Fruit fly (Drosophila melanogaster): ENCODE data around the gene CG33722.
A peak's percentile ranks its signal among the peaks of the same experiment; 100 is the strongest.

Gene CG33722

DNA sequence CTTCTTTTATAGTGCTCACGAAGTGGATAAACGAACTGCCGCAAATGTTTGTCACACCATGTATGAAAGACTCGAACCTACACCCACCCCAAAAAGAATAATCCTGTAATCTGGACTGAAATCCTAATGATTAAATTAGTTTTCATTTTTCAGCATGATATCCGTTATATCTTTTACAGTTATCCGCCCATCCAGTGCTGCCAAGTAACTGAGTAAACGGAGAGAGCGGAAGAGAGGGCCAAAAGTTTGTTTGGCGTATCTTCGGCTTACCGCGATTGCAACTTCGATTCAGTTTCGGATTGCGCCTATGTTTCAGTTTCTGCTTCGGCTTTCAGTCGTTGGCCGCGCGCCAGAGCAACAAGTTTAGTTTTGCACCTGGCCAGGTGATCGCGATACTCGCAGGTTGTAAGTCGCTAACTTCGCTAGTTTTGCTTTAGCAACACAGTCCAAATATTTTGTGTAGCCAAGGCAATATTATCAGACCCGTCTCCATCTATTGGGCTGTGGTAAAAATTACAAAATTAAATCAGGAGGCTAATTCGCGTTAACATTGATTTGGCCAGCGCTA lies 6.4 kb downstream of the CG33722 start, which contains the start of gene mtg (continued):
- TF ChIP-seq CG6654 (GFP tag; optimal IDR thresholded peaks at IDR 0.05) (no peak), chinmo (GFP tag; IDR thresholded peaks at IDR 0.05; ENCODE audit: partially characterized antibody) (0 out of 4 replicates have a peak, but pooled peaks have one; percentile 35), CG1529 (GFP tag; optimal IDR thresholded peaks at IDR 0.05) (peak; percentile 69)

dm6 chr3R:8251532-8251931 lies 7.7 kb downstream of the CG33722 start:
- no peak for TF ChIP-seq zf30C (GFP tag; optimal IDR thresholded peaks at IDR 0.05)
- no peak for TF ChIP-seq tup (GFP tag; optimal IDR thresholded peaks at IDR 0.05)
- TF ChIP-seq CG4820 (GFP tag; optimal IDR thresholded peaks at IDR 0.05): no peak
- no peak for TF ChIP-seq BtbVII (GFP tag; optimal IDR thresholded peaks at IDR 0.05)
- no peak for TF ChIP-seq CG15269 (tag; optimal IDR thresholded peaks at IDR 0.05)
- TF ChIP-seq NC2β (GFP tag; optimal IDR thresholded peaks at IDR 0.05): no peak
- TF ChIP-seq pzg (GFP tag; optimal IDR thresholded peaks at IDR 0.05): no peak
- TF ChIP-seq lilli (GFP tag; optimal IDR thresholded peaks at IDR 0.05): no peak
- TF ChIP-seq dpn (GFP tag; optimal IDR thresholded peaks at IDR 0.05): no peak
- no peak for TF ChIP-seq Hr3 (GFP tag; optimal IDR thresholded peaks at IDR 0.05)
- TF ChIP-seq oc (tag; optimal IDR thresholded peaks at IDR 0.05): no peak
- no peak for TF ChIP-seq kah (GFP tag; optimal IDR thresholded peaks at IDR 0.05)
- TF ChIP-seq maf-S (GFP tag; optimal IDR thresholded peaks at IDR 0.05): no peak
- TF ChIP-seq B-H1 (GFP tag; IDR thresholded peaks at IDR 0.05): no peak
- no peak for TF ChIP-seq CG11093 (GFP tag; IDR thresholded peaks at IDR 0.05)
- TF ChIP-seq CG2678 (tag; optimal IDR thresholded peaks at IDR 0.05): no peak
- TF ChIP-seq Mes4 (GFP tag; optimal IDR thresholded peaks at IDR 0.05): no peak
- TF ChIP-seq nmo (GFP tag; optimal IDR thresholded peaks at IDR 0.05): no peak
- TF ChIP-seq eve (GFP tag; optimal IDR thresholded peaks at IDR 0.05): no peak
- TF ChIP-seq CG34422 (GFP tag; IDR thresholded peaks at IDR 0.05): no peak
- no peak for TF ChIP-seq D19B (GFP tag; optimal IDR thresholded peaks at IDR 0.05)
- peak in 1 of 2 experiments; percentile 16 for TF ChIP-seq Trl (optimal IDR thresholded peaks at IDR 0.05)
- TF ChIP-seq Trl (GFP tag; optimal IDR thresholded peaks at IDR 0.05): no peak
- TF ChIP-seq CG13624 (GFP tag; optimal IDR thresholded peaks at IDR 0.05): no peak
- peak; percentile 88 for TF ChIP-seq Adf1 (GFP tag; IDR thresholded peaks at IDR 0.05)
- TF ChIP-seq gcm (GFP tag; optimal IDR thresholded peaks at IDR 0.05): no peak
- TF ChIP-seq Awh (GFP tag; IDR thresholded peaks at IDR 0.05): peak; percentile 27; the same call in 1 of the 2 replicates
- TF ChIP-seq CG32532 (GFP tag; IDR thresholded peaks at IDR 0.05): no peak
- TF ChIP-seq Asciz (GFP tag; optimal IDR thresholded peaks at IDR 0.05): no peak
- TF ChIP-seq BEAF-32 (GFP tag; optimal IDR thresholded peaks at IDR 0.05): no peak
- peak; percentile 77 for TF ChIP-seq HLHmδ (GFP tag; optimal IDR thresholded peaks at IDR 0.05)
- no peak for TF ChIP-seq dysf (GFP tag; IDR thresholded peaks at IDR 0.05)
- no peak for TF ChIP-seq sug (tag; optimal IDR thresholded peaks at IDR 0.05)
- peak; percentile 66 for TF ChIP-seq grn (GFP tag; optimal IDR thresholded peaks at IDR 0.05)
- no peak for TF ChIP-seq repo (GFP tag; optimal IDR thresholded peaks at IDR 0.05)
- TF ChIP-seq Lim3 (GFP tag; IDR thresholded peaks at IDR 0.05): no peak
- peak; percentile 69; the same call in 1 of the 3 replicates for TF ChIP-seq CG2199 (GFP tag; IDR thresholded peaks at IDR 0.05)
- no peak for TF ChIP-seq Lhr (GFP tag; optimal IDR thresholded peaks at IDR 0.05)
- TF ChIP-seq CG17328 (GFP tag; IDR thresholded peaks at IDR 0.05): no peak
- TF ChIP-seq pros (GFP tag; optimal IDR thresholded peaks at IDR 0.05): peak; percentile 19
- TF ChIP-seq tx (GFP tag; optimal IDR thresholded peaks at IDR 0.05): no peak
- TF ChIP-seq Six4 (GFP tag; optimal IDR thresholded peaks at IDR 0.05): no peak
- TF ChIP-seq Chrac-16 (GFP tag; optimal IDR thresholded peaks at IDR 0.05): no peak
- TF ChIP-seq bab2 (GFP tag; optimal IDR thresholded peaks at IDR 0.05): no peak
- no peak for TF ChIP-seq ewg (GFP tag; optimal IDR thresholded peaks at IDR 0.05)
- no peak for TF ChIP-seq CG17568 (GFP tag; optimal IDR thresholded peaks at IDR 0.05)
- no peak for TF ChIP-seq hth (optimal IDR thresholded peaks at IDR 0.05)
